Fruit fly (Drosophila melanogaster) ovary, adult (tissue): ENCODE results near the gene mof.
A peak's percentile ranks its signal among the peaks of the same experiment; 100 is the strongest.

Experiments
- CG17801 ChIP-seq: fragments of 200-800 bp; optimal IDR thresholded peaks from 2 replicates; lab custom pipeline; 2019; ENCODE audit warnings: missing biosample characterization, mild to moderate bottlenecking, missing genetic modification characterization, moderate library complexity; ENCODE audit not compliant: partially characterized antibody

The mof gene

DNA sequence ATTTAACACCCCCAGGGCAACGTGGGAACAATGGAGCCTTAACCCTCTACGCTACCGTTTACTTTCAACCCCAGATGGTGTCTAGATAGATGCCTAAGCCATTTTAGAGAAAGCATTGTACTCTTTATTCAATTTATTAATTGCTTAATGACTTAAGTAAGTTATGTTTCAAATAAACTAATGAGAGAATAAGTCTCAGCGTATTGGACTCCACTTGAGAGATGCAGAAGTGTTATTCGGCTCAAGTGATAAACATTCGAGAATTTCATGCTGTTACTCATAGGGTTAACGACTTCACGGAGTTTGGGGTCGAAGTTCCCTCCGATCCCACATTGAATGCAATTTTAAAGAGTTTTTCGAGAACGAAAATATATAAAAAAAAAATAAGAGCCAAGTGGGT, 11.6 kb upstream of the mof start:
- peak; percentile 2 for TF ChIP-seq CG17801 (GFP tag; lab: Kevin White, UChicago)

dm6 chrX:5886764-5887555, 10.3 kb upstream of the mof start:
- peak; percentile 5 for TF ChIP-seq CG17801 (GFP tag; lab: Kevin White, UChicago)

DNA sequence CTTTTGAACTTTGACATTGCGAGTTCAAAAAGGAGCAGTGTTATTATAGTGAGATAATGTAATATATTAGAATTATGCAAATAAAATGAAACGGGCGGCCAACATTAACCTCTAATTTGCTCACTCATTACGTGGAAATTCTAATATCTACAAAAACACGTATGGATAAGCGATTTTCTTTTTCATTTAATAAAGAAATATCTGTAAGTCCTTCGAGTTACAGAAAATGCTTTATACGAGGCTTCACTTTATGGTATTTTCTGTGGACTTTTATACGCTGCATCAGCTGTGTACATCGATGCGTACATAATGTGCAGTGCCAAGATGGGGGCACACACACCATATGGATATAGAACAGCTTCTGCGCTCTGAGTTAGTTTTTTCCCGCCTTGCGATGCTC, 9.3 kb upstream of the mof start:
- TF ChIP-seq CG17801 (GFP tag; lab: Kevin White, UChicago) = no peak

dm6 chrX:5885521-5885920, 8.9 kb upstream of the mof start:
- TF ChIP-seq CG17801 (GFP tag; lab: Kevin White, UChicago) = no peak

dm6 chrX:5884887-5885286, 8.2 kb upstream of the mof start:
- no peak for TF ChIP-seq CG17801 (GFP tag; lab: Kevin White, UChicago)

dm6 chrX:5884294-5884693, 7.6 kb upstream of the mof start:
- no peak for TF ChIP-seq CG17801 (GFP tag; lab: Kevin White, UChicago)

- no peak for TF ChIP-seq CG17801 (GFP tag; lab: Kevin White, UChicago)
These were observed 6.7 kb upstream of the mof start for dm6 chrX:5883394-5883793.

DNA sequence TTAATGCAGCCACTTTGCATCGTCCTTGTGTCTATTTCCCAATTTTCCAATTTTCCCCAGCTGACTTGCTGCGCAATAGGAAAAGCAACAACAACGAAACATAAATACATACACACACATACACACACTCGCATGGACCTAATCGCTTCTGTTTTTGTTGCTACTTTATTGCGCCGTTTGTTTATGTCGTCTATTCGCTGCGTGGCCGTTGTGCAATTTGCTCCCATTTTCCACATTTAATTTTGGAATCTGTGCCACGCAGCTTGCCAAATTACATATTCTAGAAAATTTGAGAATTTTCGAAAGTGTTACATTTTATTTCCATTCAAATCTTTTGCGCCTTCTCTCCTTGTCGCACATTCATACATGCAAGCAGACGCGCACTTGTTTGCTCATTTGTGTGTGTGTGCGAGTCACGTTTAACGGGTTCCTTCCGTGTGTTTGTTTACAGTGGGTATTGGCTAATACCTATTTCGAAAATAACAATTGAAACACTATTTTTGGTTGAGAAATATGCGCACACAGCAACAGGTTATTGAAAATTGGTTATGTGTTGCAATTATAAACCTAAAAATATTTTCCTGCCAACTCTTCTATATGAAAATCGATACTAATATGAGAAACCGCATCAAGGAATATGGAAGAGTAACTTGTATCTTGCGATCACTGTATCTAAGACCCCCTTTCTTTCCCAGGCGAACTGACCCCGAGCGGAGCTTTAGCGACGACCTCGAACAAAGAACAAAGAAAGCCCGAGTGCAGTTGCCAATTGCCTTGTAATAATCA, 3.7 kb upstream of the mof start:
- TF ChIP-seq CG17801 (GFP tag; lab: Kevin White, UChicago) = peak; percentile 84

- TF ChIP-seq CG17801 (GFP tag; lab: Kevin White, UChicago) = peak; percentile 81
These were observed 2.9 kb upstream of the mof start, which contains the start of the genes Usp30 and CG16721 for dm6 chrX:5879543-5879943. Gene Usp30 (minus strand): TSS chrX:5879787. Gene CG16721 (plus strand): TSS chrX:5879869.

- peak; percentile 22 for TF ChIP-seq CG17801 (GFP tag; lab: Kevin White, UChicago)
These were observed 3.5 kb downstream of the mof start, which contains the start of gene GAA1 for dm6 chrX:5873164-5873563. Gene GAA1 (minus strand): TSS chrX:5873357.

- TF ChIP-seq CG17801 (GFP tag; lab: Kevin White, UChicago) = no peak
These were observed 7.9 kb downstream of the mof start, which contains the start of gene CG15764 for dm6 chrX:5868795-5869194. Gene CG15764 (plus strand): TSS chrX:5869095.

- TF ChIP-seq CG17801 (GFP tag; lab: Kevin White, UChicago) = no peak
These were observed 10.6 kb downstream of the mof start for dm6 chrX:5866095-5866494.

- TF ChIP-seq CG17801 (GFP tag; lab: Kevin White, UChicago) = no peak
These were observed 11.6 kb downstream of the mof start, which contains the start of gene CG43137 for dm6 chrX:5865051-5865450. Gene CG43137 (minus strand): TSS chrX:5865151.

dm6 chrX:5853461-5853860, 23.2 kb downstream of the mof start, which contains the start of gene CG43136:
Gene CG43136 (plus strand): TSS chrX:5853761.
- TF ChIP-seq CG17801 (GFP tag; lab: Kevin White, UChicago) = no peak

dm6 chrX:5852677-5853076, 24.0 kb downstream of the mof start:
- no peak for TF ChIP-seq CG17801 (GFP tag; lab: Kevin White, UChicago)
